Fruit fly (Drosophila melanogaster): Measurements from ENCODE around the gene comm2.

Gene comm2

DNA sequence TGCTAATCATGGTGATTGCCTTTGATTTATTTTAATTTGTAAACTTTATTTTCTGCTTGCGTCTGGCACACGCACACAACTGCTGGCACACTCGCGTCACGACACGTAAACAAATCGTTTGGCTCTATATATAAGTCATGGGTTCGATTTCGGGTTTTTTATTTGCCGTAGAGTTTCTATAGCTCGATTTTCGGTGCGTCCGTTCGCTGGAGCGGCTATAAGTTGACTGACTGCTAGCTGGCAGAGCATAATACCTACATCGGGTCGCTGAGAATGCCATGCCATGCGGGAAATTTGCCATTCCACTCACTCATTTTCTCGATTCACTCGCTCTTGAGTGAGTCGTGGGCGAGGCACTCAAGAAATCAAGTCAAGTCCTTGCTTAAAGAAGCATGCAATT is 28.5 kb upstream of the comm2 start, which contains the start of gene comm (continued):
- TF ChIP-seq CG34376 (GFP tag; optimal IDR thresholded peaks at IDR 0.05) (peak; percentile 45), CG13624 (GFP tag; optimal IDR thresholded peaks at IDR 0.05) (peak; percentile 31), bigmax (GFP tag; optimal IDR thresholded peaks at IDR 0.05) (no peak), aop (GFP tag; IDR thresholded peaks at IDR 0.05) (peak; percentile 64; the same call in 1 of the 2 replicates), gt (GFP tag; IDR thresholded peaks at IDR 0.05) (no peak), twi (tag; optimal IDR thresholded peaks at IDR 0.05) (peak; percentile 26), croc (GFP tag; conservative IDR thresholded peaks at IDR 0.05) (no peak), Gug (GFP tag; IDR thresholded peaks at IDR 0.05) (no peak), CG15269 (tag; optimal IDR thresholded peaks at IDR 0.05) (peak; percentile 38), Sin3A (optimal IDR thresholded peaks at IDR 0.05) (no peak), CkIIα-i1 (GFP tag; IDR thresholded peaks at IDR 0.05) (no peak), HLH4C (GFP tag; IDR thresholded peaks at IDR 0.05; ENCODE audit: partially characterized antibody) (peak; percentile 55; the same call in 2 of the 3 replicates), Fer1 (GFP tag; optimal IDR thresholded peaks at IDR 0.05) (peak; percentile 62), CG18619 (GFP tag; optimal IDR thresholded peaks at IDR 0.05) (no peak), sima (GFP tag; optimal IDR thresholded peaks at IDR 0.05) (no peak), Hmr (GFP tag; optimal IDR thresholded peaks at IDR 0.05) (peak; percentile 28), CG7963 (GFP tag; IDR thresholded peaks at IDR 0.05; ENCODE audit: partially characterized antibody) (peak; percentile 40; the same call in 1 of the 3 replicates), Ets65A (GFP tag) (no peak), ssp (GFP tag; IDR thresholded peaks at IDR 0.05) (no peak), zfh2 (GFP tag; optimal IDR thresholded peaks at IDR 0.05) (no peak), CG6765 (GFP tag; optimal IDR thresholded peaks at IDR 0.05) (peak; percentile 19), lab (GFP tag; optimal IDR thresholded peaks at IDR 0.05) (peak; percentile 42), yki (optimal IDR thresholded peaks at IDR 0.05) (no peak), so (GFP tag; IDR thresholded peaks at IDR 0.05) (0 out of 3 replicates have a peak, but pooled peaks have one; percentile 70), kni (GFP tag; optimal IDR thresholded peaks at IDR 0.05) (peak; percentile 66), Nf-YA (GFP tag; IDR thresholded peaks at IDR 0.05) (peak; percentile 62), CoRest (tag; optimal IDR thresholded peaks at IDR 0.05) (no peak), Scr (GFP tag; IDR thresholded peaks at IDR 0.05; ENCODE audit: partially characterized antibody) (peak; percentile 49), CG6813 (GFP tag; optimal IDR thresholded peaks at IDR 0.05) (no peak), Oaz (GFP tag; IDR thresholded peaks at IDR 0.05) (no peak), sisA (GFP tag; IDR thresholded peaks at IDR 0.05) (no peak), CG6654 (GFP tag; optimal IDR thresholded peaks at IDR 0.05) (no peak), YL-1 (GFP tag; optimal IDR thresholded peaks at IDR 0.05) (no peak), CG4707 (GFP tag; optimal IDR thresholded peaks at IDR 0.05) (peak; percentile 45), Atf3 (GFP tag; optimal IDR thresholded peaks at IDR 0.05) (no peak), fd102C (GFP tag; optimal IDR thresholded peaks at IDR 0.05) (peak; percentile 55), CG33557 (GFP tag; optimal IDR thresholded peaks at IDR 0.05) (peak; percentile 38), CG12104 (GFP tag; optimal IDR thresholded peaks at IDR 0.05) (no peak), maf-S (GFP tag; optimal IDR thresholded peaks at IDR 0.05) (no peak), gsb (GFP tag; IDR thresholded peaks at IDR 0.05) (no peak), CG1602 (GFP tag; optimal IDR thresholded peaks at IDR 0.05) (no peak), CG9215 (GFP tag; IDR thresholded peaks at IDR 0.05) (no peak), CG16815 (GFP tag; optimal IDR thresholded peaks at IDR 0.05) (no peak), CG12236 (GFP tag; optimal IDR thresholded peaks at IDR 0.05) (no peak), CG16813 (GFP tag; IDR thresholded peaks at IDR 0.05; ENCODE audit: partially characterized antibody) (peak; percentile 44; the same call in 1 of the 3 replicates), CG2875 (GFP tag; optimal IDR thresholded peaks at IDR 0.05) (no peak), Hr3 (GFP tag; optimal IDR thresholded peaks at IDR 0.05) (no peak), gem (tag; optimal IDR thresholded peaks at IDR 0.05) (no peak), CG18476 (GFP tag; optimal IDR thresholded peaks at IDR 0.05) (no peak), CG5245 (GFP tag; optimal IDR thresholded peaks at IDR 0.05) (no peak), nerfin-1 (tag; optimal IDR thresholded peaks at IDR 0.05) (peak; percentile 70), cwo (GFP tag; optimal IDR thresholded peaks at IDR 0.05) (no peak)
